Fruit fly (Drosophila melanogaster): ENCODE data around the gene CG14200.

DNA sequence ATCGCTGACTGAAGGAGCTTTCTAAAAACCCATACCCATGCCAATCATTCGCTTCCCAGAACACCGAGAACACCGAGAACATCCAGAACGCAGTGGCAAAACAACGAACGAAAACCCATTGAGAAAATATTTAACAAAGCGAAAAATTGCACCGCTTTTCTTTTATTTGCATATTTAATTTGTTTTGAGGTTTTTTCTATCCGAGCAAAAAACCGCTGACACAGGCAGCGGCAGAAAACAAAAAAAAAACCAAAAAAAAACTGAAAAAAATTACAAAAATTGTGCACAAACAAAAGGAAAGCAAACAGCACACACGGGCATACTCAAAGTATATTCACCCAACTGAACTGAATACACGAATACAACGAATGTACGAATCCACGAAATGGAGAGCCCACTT, 33.7 kb upstream of the CG14200 start:
- no peak for TF ChIP-seq CG11247 (GFP tag; IDR thresholded peaks at IDR 0.05)
- no peak for TF ChIP-seq Fer2 (tag; optimal IDR thresholded peaks at IDR 0.05)
